Fruit fly (Drosophila melanogaster): ENCODE data around the gene prg.

Gene prg

dm6 chr2L:8471667-8472066 lies 7.4 kb downstream of the prg start (continued):
- no peak for TF ChIP-seq Blimp-1 (GFP tag; optimal IDR thresholded peaks at IDR 0.05)
- peak; percentile 64 for TF ChIP-seq net (GFP tag; optimal IDR thresholded peaks at IDR 0.05)
- peak; percentile 24 for TF ChIP-seq vri (GFP tag; optimal IDR thresholded peaks at IDR 0.05)
- TF ChIP-seq lz (GFP tag; optimal IDR thresholded peaks at IDR 0.05): peak; percentile 40
- TF ChIP-seq CG6854 (GFP tag; optimal IDR thresholded peaks at IDR 0.05): no peak
- TF ChIP-seq dac (GFP tag; optimal IDR thresholded peaks at IDR 0.05): no peak
- peak; percentile 85 for TF ChIP-seq CG8119 (GFP tag; IDR thresholded peaks at IDR 0.05)
- TF ChIP-seq CG32006 (GFP tag; optimal IDR thresholded peaks at IDR 0.05): peak; percentile 81
- no peak for TF ChIP-seq Hr38 (GFP tag; optimal IDR thresholded peaks at IDR 0.05)
- TF ChIP-seq CG11762 (GFP tag; optimal IDR thresholded peaks at IDR 0.05; ENCODE audit: insufficient read depth): peak; percentile 36
- TF ChIP-seq Sox14 (GFP tag; optimal IDR thresholded peaks at IDR 0.05): peak; percentile 53
- TF ChIP-seq fd85E (GFP tag; optimal IDR thresholded peaks at IDR 0.05): no peak
- TF ChIP-seq CG10631 (GFP tag; optimal IDR thresholded peaks at IDR 0.05): peak; percentile 70
- no peak for TF ChIP-seq CG7368 (GFP tag; optimal IDR thresholded peaks at IDR 0.05)
- TF ChIP-seq CG15336 (GFP tag; IDR thresholded peaks at IDR 0.05): peak; percentile 77
- no peak for TF ChIP-seq Sox102F (GFP tag; optimal IDR thresholded peaks at IDR 0.05)
- peak; percentile 63 for TF ChIP-seq Lpt (GFP tag; optimal IDR thresholded peaks at IDR 0.05)
- TF ChIP-seq Hr39 (GFP tag; optimal IDR thresholded peaks at IDR 0.05): peak; percentile 38
- peak; percentile 51 for TF ChIP-seq CG16779 (tag; optimal IDR thresholded peaks at IDR 0.05)
- peak; percentile 55 for TF ChIP-seq Eip75B (GFP tag; optimal IDR thresholded peaks at IDR 0.05)
- TF ChIP-seq Gug (GFP tag; IDR thresholded peaks at IDR 0.05): peak; percentile 26; the same call in 1 of the 2 replicates
- peak; percentile 35 for TF ChIP-seq CG6792 (GFP tag; optimal IDR thresholded peaks at IDR 0.05)
- peak; percentile 45 for TF ChIP-seq fd59A (GFP tag; optimal IDR thresholded peaks at IDR 0.05)
- TF ChIP-seq Smox (GFP tag; optimal IDR thresholded peaks at IDR 0.05): peak; percentile 33

DNA sequence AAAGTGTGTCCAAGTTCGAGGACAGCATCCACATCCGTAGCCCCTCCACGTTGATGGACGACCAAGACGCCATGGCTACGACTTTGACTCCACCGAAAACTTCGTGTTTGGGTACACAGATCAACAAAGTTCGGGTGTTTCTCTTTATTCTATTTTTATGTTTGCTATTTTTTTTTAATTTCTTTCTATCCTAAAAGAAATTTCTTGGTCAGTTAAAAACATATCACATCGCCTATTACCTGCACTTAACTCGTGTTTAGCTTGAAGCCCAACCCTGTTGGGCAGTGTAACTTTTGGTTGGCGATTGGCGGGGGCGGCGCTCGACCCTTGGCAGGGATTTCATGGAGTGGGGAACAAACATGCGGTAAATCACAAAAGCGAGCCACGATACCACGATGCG lies 9.2 kb downstream of the prg start:
- TF ChIP-seq pdm3 (GFP tag; optimal IDR thresholded peaks at IDR 0.05) (peak; percentile 73), Sox15 (GFP tag; optimal IDR thresholded peaks at IDR 0.05) (peak; percentile 69), lz (GFP tag; optimal IDR thresholded peaks at IDR 0.05) (peak; percentile 77), eg (GFP tag; IDR thresholded peaks at IDR 0.05) (peak; percentile 75), salr (GFP tag; optimal IDR thresholded peaks at IDR 0.05) (peak; percentile 41 to 44), CG1621 (tag; optimal IDR thresholded peaks at IDR 0.05) (peak; percentile 58), Lpt (GFP tag; optimal IDR thresholded peaks at IDR 0.05) (peak; percentile 36), fd59A (GFP tag; optimal IDR thresholded peaks at IDR 0.05) (peak; percentile 62), CG16779 (tag; optimal IDR thresholded peaks at IDR 0.05) (peak; percentile 35), Sox14 (GFP tag; optimal IDR thresholded peaks at IDR 0.05) (peak; percentile 85), dsx (GFP tag; optimal IDR thresholded peaks at IDR 0.05; ENCODE audit: poor library complexity, severe bottlenecking) (peak; percentile 63), CG8632 (GFP tag; optimal IDR thresholded peaks at IDR 0.05) (peak; percentile 68), CG6854 (GFP tag; optimal IDR thresholded peaks at IDR 0.05) (peak; percentile 78), Ets96B (tag; optimal IDR thresholded peaks at IDR 0.05) (peak; percentile 67), CG9139 (GFP tag; optimal IDR thresholded peaks at IDR 0.05) (peak; percentile 27), dac (GFP tag; optimal IDR thresholded peaks at IDR 0.05) (no peak), CG8319 (GFP tag; optimal IDR thresholded peaks at IDR 0.05) (peak; percentile 72), CG10669 (GFP tag; optimal IDR thresholded peaks at IDR 0.05) (peak; percentile 84), Sox102F (GFP tag; optimal IDR thresholded peaks at IDR 0.05) (peak; percentile 78), acj6 (GFP tag; optimal IDR thresholded peaks at IDR 0.05) (peak; percentile 59), CG32006 (GFP tag; optimal IDR thresholded peaks at IDR 0.05) (peak; percentile 58), Eip75B (GFP tag; optimal IDR thresholded peaks at IDR 0.05) (peak; percentile 73), spab (GFP tag; optimal IDR thresholded peaks at IDR 0.05) (peak; percentile 84), Smox (GFP tag; optimal IDR thresholded peaks at IDR 0.05) (peak; percentile 63), topi (GFP tag; optimal IDR thresholded peaks at IDR 0.05) (peak; percentile 73), CG11902 (GFP tag; optimal IDR thresholded peaks at IDR 0.05) (peak; percentile 70), Gug (GFP tag; IDR thresholded peaks at IDR 0.05) (peak; percentile 40; the same call in 1 of the 2 replicates), CG11294 (GFP tag; IDR thresholded peaks at IDR 0.05) (peak; percentile 31; the same call in 1 of the 2 replicates), fd85E (GFP tag; optimal IDR thresholded peaks at IDR 0.05) (peak; percentile 31), CG3032 (tag; optimal IDR thresholded peaks at IDR 0.05) (peak; percentile 81), svp (GFP tag) (peak; percentile 94), CG6276 (GFP tag; optimal IDR thresholded peaks at IDR 0.05) (peak; percentile 39), CG31627 (GFP tag; optimal IDR thresholded peaks at IDR 0.05) (peak; percentile 73), Ets21C (GFP tag; optimal IDR thresholded peaks at IDR 0.05) (peak; percentile 56), CG6808 (GFP tag; optimal IDR thresholded peaks at IDR 0.05) (peak; percentile 84), fkh (GFP tag; optimal IDR thresholded peaks at IDR 0.05) (no peak), CG7368 (GFP tag; optimal IDR thresholded peaks at IDR 0.05) (peak; percentile 69), Hr39 (GFP tag; optimal IDR thresholded peaks at IDR 0.05) (peak; percentile 70), Met (GFP tag; optimal IDR thresholded peaks at IDR 0.05) (peak; percentile 85)
